Worm (Caenorhabditis elegans) whole organism, L3 larva: Measurements from ENCODE around the gene C03G6.17.

Source experiments
- ama-1 ChIP-seq: fragments of 150-350 bp; optimal IDR thresholded peaks from 2 replicates; lab custom pipeline; 2018
- elt-1 ChIP-seq: fragments of 150-350 bp; optimal IDR thresholded peaks from 2 replicates; lab custom pipeline; 2014; ENCODE audit warnings: missing biosample characterization, missing genetic modification characterization
- nhr-12 ChIP-seq: fragments of 150-350 bp; optimal IDR thresholded peaks from 2 replicates; lab custom pipeline; 2014; ENCODE audit warnings: missing biosample characterization, missing genetic modification characterization
- nhr-77 ChIP-seq: fragments of 150-350 bp; optimal IDR thresholded peaks from 2 replicates; lab custom pipeline; 2014; ENCODE audit warnings: missing biosample characterization, missing genetic modification characterization
- ztf-11 ChIP-seq: fragments of 150-350 bp; optimal IDR thresholded peaks from 2 replicates; lab custom pipeline; 2014; ENCODE audit warnings: missing biosample characterization, missing genetic modification characterization
- ztf-4 ChIP-seq: fragments of 150-350 bp; optimal IDR thresholded peaks from 2 replicates; lab custom pipeline; 2014; ENCODE audit warnings: missing biosample characterization, missing genetic modification characterization

DNA sequence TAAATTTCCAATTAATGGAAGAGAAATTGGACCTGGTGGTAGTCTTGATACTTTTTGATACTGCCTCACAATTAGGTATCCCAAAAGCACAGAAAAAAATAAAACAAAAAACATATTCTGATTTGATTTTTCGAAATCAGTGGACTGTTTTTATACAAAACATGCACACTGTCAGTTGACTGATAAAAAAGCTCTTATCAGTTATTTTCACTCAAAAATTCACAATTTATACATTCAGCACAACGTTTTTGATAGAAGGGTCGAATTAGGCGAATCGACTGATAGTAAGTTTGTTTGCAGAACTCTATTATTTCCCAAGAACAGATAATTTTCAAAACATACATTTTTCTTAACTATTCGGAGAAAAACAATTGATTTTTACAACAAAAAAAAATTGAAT lies 16.8 kb downstream of the C03G6.17 start, which contains the start of gene cyp-35A2:
- no peak for TF ChIP-seq nhr-12 (tag; lab: Kevin White, UChicago)
- TF ChIP-seq ztf-4 (tag; lab: Kevin White, UChicago) = no peak
- TF ChIP-seq ztf-11 (tag; lab: Kevin White, UChicago) = no peak
- TF ChIP-seq elt-1 (tag; lab: Kevin White, UChicago) = no peak
- no peak for TF ChIP-seq ama-1 (lab: Kevin White, UChicago)
- TF ChIP-seq nhr-77 = no peak
